Fruit fly (Drosophila melanogaster) whole organism, adult: Measurements from ENCODE around the gene Cow.

Source experiments
- CG11617 ChIP-seq: fragments of 200-800 bp; sonication (Bioruptor generic); optimal IDR thresholded peaks from 2 replicates; lab custom pipeline; 2017; ENCODE audit warnings: mild to moderate bottlenecking, missing biosample characterization, missing genetic modification reagents, missing genetic modification characterization
- CG14711 ChIP-seq: fragments of 200-800 bp; sonication (Bioruptor generic); optimal IDR thresholded peaks from 2 replicates; lab custom pipeline; 2018; ENCODE audit warnings: missing biosample characterization, mild to moderate bottlenecking, missing genetic modification characterization, moderate library complexity
- CG5204 ChIP-seq: fragments of 200-800 bp; sonication (Bioruptor generic); optimal IDR thresholded peaks from 2 replicates; lab custom pipeline; 2016; ENCODE audit warnings: missing biosample characterization, missing genetic modification characterization
- CG7045 ChIP-seq: fragments of 200-800 bp; sonication (Bioruptor generic); optimal IDR thresholded peaks from 2 replicates; lab custom pipeline; 2017; ENCODE audit warnings: missing biosample characterization, mild to moderate bottlenecking, missing genetic modification characterization
- CG7101 ChIP-seq: fragments of 200-800 bp; sonication (Bioruptor generic); optimal IDR thresholded peaks from 2 replicates; lab custom pipeline; 2018; ENCODE audit warnings: missing biosample characterization, mild to moderate bottlenecking, missing genetic modification characterization, moderate library complexity
- Hr96 ChIP-seq: fragments of 200-800 bp; sonication (Bioruptor generic); optimal IDR thresholded peaks from 2 replicates; lab custom pipeline; 2016; ENCODE audit warnings: missing biosample characterization, missing genetic modification characterization
- Mnt ChIP-seq: fragments of 200-800 bp; sonication (Bioruptor generic); optimal IDR thresholded peaks from 2 replicates; lab custom pipeline; 2016; ENCODE audit warnings: missing biosample characterization, mild to moderate bottlenecking, missing genetic modification characterization
- bab1 ChIP-seq: fragments of 200-800 bp; sonication (Bioruptor generic); optimal IDR thresholded peaks from 3 replicates; lab custom pipeline; 2019; ENCODE audit warnings: missing biosample characterization, mild to moderate bottlenecking, missing genetic modification characterization, moderate library complexity
- kay ChIP-seq: fragments of 200-800 bp; sonication (Bioruptor generic); peaks from one replicate; lab custom pipeline; 2016; ENCODE audit warnings: missing biosample characterization, missing genetic modification characterization, borderline replicate concordance

DNA sequence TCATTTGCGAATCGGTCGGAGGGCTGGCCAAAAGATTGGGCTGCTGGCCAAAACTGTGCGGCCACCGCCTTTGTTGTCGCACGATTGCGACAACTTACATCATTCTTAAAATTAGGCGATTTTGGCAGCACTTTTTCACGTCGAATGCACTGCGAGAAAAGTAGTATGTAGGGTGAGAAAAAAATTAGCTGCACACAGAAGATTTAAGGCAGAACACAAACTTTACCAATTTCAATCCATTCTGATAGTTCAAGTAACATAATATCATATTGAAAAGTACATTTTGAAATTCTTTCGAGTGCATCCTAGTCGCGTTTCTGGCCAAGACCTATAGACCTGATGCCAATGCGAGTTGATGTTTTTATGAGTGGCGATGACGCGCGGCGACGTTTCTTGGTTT lies 84.0 kb downstream of the Cow start:
- TF ChIP-seq CG7101 (no peak), Hr96 (GFP tag; lab: Kevin White, UChicago) (no peak), kay (GFP tag; lab: Kevin White, UChicago) (no peak), bab1 (GFP tag; lab: Kevin White, UChicago) (no peak), Mnt (GFP tag; lab: Kevin White, UChicago) (no peak), CG5204 (GFP tag; lab: Kevin White, UChicago) (no peak), CG7045 (GFP tag; lab: Kevin White, UChicago) (no peak), CG14711 (no peak), CG11617 (GFP tag; lab: Kevin White, UChicago) (no peak)
